Worm (Caenorhabditis elegans) whole organism, L2 larva: Measurements from ENCODE around the gene Y39A1A.17.

Experiments used
- egl-27 ChIP-seq: sonication (generic microtip); optimal IDR thresholded peaks from 3 replicates; lab custom pipeline; 2017; ENCODE audit warnings: missing biosample characterization, missing genetic modification reagents, missing genetic modification characterization
- nhr-77 ChIP-seq: fragments of 150-350 bp; optimal IDR thresholded peaks from 2 replicates; lab custom pipeline; 2014; ENCODE audit warnings: missing biosample characterization, missing genetic modification characterization
- zag-1 ChIP-seq: fragments of 150-350 bp; optimal IDR thresholded peaks from 2 replicates; lab custom pipeline; 2014; ENCODE audit warnings: missing biosample characterization, missing genetic modification characterization

ce11 chrIII:10652833-10653232 is 38.1 kb downstream of the Y39A1A.17 start:
- TF ChIP-seq egl-27 (no peak), zag-1 (no peak), nhr-77 (no peak)
